Worm (Caenorhabditis elegans) whole organism, L3 larva: ENCODE data around the gene gldi-9.

ENCODE experiments used
- R02D3.7 ChIP-seq: fragments of 150-350 bp; optimal IDR thresholded peaks from 2 replicates; lab custom pipeline; 2014; ENCODE audit warnings: missing biosample characterization, missing genetic modification characterization
- ZK546.5 ChIP-seq: sonication (generic microtip); optimal IDR thresholded peaks from 2 replicates; lab custom pipeline; 2017; ENCODE audit warnings: missing biosample characterization, missing genetic modification characterization
- aly-2 ChIP-seq: fragments of 150-350 bp; optimal IDR thresholded peaks from 2 replicates; lab custom pipeline; 2014; ENCODE audit warnings: missing biosample characterization, missing genetic modification characterization
- ama-1 ChIP-seq: fragments of 150-350 bp; optimal IDR thresholded peaks from 2 replicates; lab custom pipeline; 2018
- lsy-12 ChIP-seq: sonication (generic microtip); optimal IDR thresholded peaks from 2 replicates; lab custom pipeline; 2016; ENCODE audit warnings: mild to moderate bottlenecking, missing genetic modification characterization, missing compliant biosample characterization
- nhr-237 ChIP-seq: fragments of 150-350 bp; optimal IDR thresholded peaks from 2 replicates; lab custom pipeline; 2014; ENCODE audit warnings: missing biosample characterization, missing genetic modification characterization
- nhr-28 ChIP-seq: fragments of 150-350 bp; optimal IDR thresholded peaks from 2 replicates; lab custom pipeline; 2014; ENCODE audit warnings: missing biosample characterization, missing genetic modification characterization
- tbx-2 ChIP-seq: sonication (generic microtip); optimal IDR thresholded peaks from 2 replicates; lab custom pipeline; 2016; ENCODE audit warnings: mild to moderate bottlenecking, missing genetic modification characterization, missing compliant biosample characterization
- unc-62 ChIP-seq: fragments of 150-350 bp; sonication (generic microtip); optimal IDR thresholded peaks from 4 replicates; lab custom pipeline; 2014; ENCODE audit warnings: missing biosample characterization, missing genetic modification reagents, missing genetic modification characterization
- ztf-11 ChIP-seq: fragments of 150-350 bp; optimal IDR thresholded peaks from 2 replicates; lab custom pipeline; 2014; ENCODE audit warnings: missing biosample characterization, missing genetic modification characterization

DNA sequence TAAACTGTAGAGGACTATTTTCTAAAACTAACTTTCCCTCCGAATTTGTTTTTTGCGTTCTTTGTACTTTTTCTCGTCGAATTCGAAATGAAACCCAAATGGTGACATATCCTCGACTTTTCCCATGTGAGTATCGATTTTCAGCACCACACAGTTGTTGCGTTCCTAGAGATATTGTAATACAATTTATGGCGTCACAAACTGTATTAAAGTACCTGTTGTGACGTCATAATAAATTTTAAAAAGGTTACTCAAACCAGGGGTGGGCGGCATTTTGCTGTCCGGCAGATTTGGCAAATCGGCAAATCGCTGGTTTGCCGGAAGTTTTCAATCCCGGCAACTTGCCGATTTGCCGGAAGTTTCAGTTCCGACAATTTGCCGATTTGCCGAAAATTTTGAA is 44.6 kb upstream of the gldi-9 start:
- no peak for TF ChIP-seq R02D3.7 (tag; lab: Kevin White, UChicago)
- TF ChIP-seq lsy-12 (tag; lab: Kevin White, UChicago): no peak
- no peak for TF ChIP-seq ztf-11
- TF ChIP-seq ZK546.5 (tag; lab: Kevin White, UChicago): no peak
- TF ChIP-seq nhr-237: no peak
- TF ChIP-seq unc-62: no peak
- no peak for TF ChIP-seq ama-1 (lab: Kevin White, UChicago)
- no peak for TF ChIP-seq nhr-28 (tag; lab: Kevin White, UChicago)
- TF ChIP-seq tbx-2 (tag; lab: Kevin White, UChicago): no peak
- TF ChIP-seq aly-2: no peak
